Worm (Caenorhabditis elegans) whole organism, L4 larva: ENCODE measurements around the gene str-138.

Experiments
- D1046.2 ChIP-seq: fragments of 200-800 bp; sonication (Bioruptor generic); IDR thresholded peaks from 2 replicates; pipeline ENCODE4 v1.3.6; 2022; ENCODE audit warnings: missing genetic modification characterization, missing compliant biosample characterization
- F49E8.2 ChIP-seq: sonication (generic microtip); optimal IDR thresholded peaks from 2 replicates; lab custom pipeline; 2016; ENCODE audit warnings: missing compliant biosample characterization, mild to moderate bottlenecking, missing genetic modification characterization, borderline replicate concordance
- R02D3.7 ChIP-seq: fragments of 150-350 bp; sonication (generic microtip); optimal IDR thresholded peaks from 3 replicates; lab custom pipeline; 2014; ENCODE audit warnings: missing biosample characterization, missing genetic modification characterization
- T20F7.1 ChIP-seq: fragments of 200-800 bp; sonication (Bioruptor generic); optimal IDR thresholded peaks from 2 replicates; lab custom pipeline; 2018; ENCODE audit warnings: mild to moderate bottlenecking, missing genetic modification characterization, missing compliant biosample characterization
- T26A8.4 ChIP-seq: fragments of 200-800 bp; sonication (Bioruptor generic); IDR thresholded peaks from 2 replicates; pipeline ENCODE4 v1.3.6; 2022; ENCODE audit warnings: missing genetic modification characterization, missing compliant biosample characterization
- Y105C5A.15 ChIP-seq: fragments of 200-800 bp; sonication (Bioruptor generic); IDR thresholded peaks from 2 replicates; pipeline ENCODE4 v1.3.6; 2022; ENCODE audit warnings: missing genetic modification characterization, missing compliant biosample characterization
- Y5F2A.4 ChIP-seq: fragments of 200-800 bp; sonication (Bioruptor generic); optimal IDR thresholded peaks from 2 replicates; lab custom pipeline; 2018; ENCODE audit warnings: mild to moderate bottlenecking, missing genetic modification characterization, missing compliant biosample characterization
- ZK337.2 ChIP-seq: fragments of 200-800 bp; sonication (Bioruptor generic); IDR thresholded peaks from 2 replicates; pipeline ENCODE4 v1.3.6; 2022; ENCODE audit warnings: missing genetic modification reagents, missing genetic modification characterization, missing compliant biosample characterization
- aha-1 ChIP-seq: fragments of 150-350 bp; peaks from one replicate; lab custom pipeline; 2014; ENCODE audit warnings: missing biosample characterization, missing genetic modification characterization
- aly-2 ChIP-seq: sonication (generic microtip); optimal IDR thresholded peaks from 2 replicates; lab custom pipeline; 2018; ENCODE audit warnings: missing biosample characterization, missing genetic modification characterization
- ama-1 ChIP-seq: fragments of 150-350 bp; optimal IDR thresholded peaks from 2 replicates; lab custom pipeline; 2014; ENCODE audit warnings: inconsistent platforms, mixed read lengths
- ceh-62 ChIP-seq: sonication (generic microtip); optimal IDR thresholded peaks from 2 replicates; lab custom pipeline; 2017; ENCODE audit warnings: missing biosample characterization, missing genetic modification characterization
- ces-1 ChIP-seq: fragments of 150-350 bp; sonication (generic microtip); optimal IDR thresholded peaks from 4 replicates; lab custom pipeline; 2014; ENCODE audit warnings: missing biosample characterization, missing genetic modification reagents, missing genetic modification characterization
- daf-16 ChIP-seq, 3 experiments: sonication (generic microtip); optimal IDR thresholded peaks; 2 replicates each; lab custom pipeline; 2016 to 2017; ENCODE audit warnings: missing genetic modification characterization in 3 of 3, missing genetic modification reagents in 3 of 3, mild to moderate bottlenecking in 2 of 3, missing compliant biosample characterization in 2 of 3, missing biosample characterization in 1 of 3, moderate library complexity in 1 of 3
- dmd-6 ChIP-seq: fragments of 200-800 bp; sonication (Bioruptor generic); IDR thresholded peaks from 2 replicates; pipeline ENCODE4 v1.3.6; 2022; ENCODE audit warnings: missing genetic modification reagents, missing genetic modification characterization, missing compliant biosample characterization
- dpl-1 ChIP-seq: fragments of 150-350 bp; optimal IDR thresholded peaks from 2 replicates; lab custom pipeline; 2014; ENCODE audit warnings: missing biosample characterization, missing genetic modification reagents, missing genetic modification characterization
- duxl-1 ChIP-seq: sonication (generic microtip); optimal IDR thresholded peaks from 2 replicates; lab custom pipeline; 2016; ENCODE audit warnings: mild to moderate bottlenecking, missing genetic modification characterization, moderate library complexity, missing compliant biosample characterization; ENCODE audit not compliant: poor library complexity
- fkh-10 ChIP-seq: fragments of 150-350 bp; optimal IDR thresholded peaks from 2 replicates; lab custom pipeline; 2014; ENCODE audit warnings: missing biosample characterization, missing genetic modification reagents, missing genetic modification characterization
- hif-1 ChIP-seq, 2 experiments: sonication (generic microtip); optimal IDR thresholded peaks; 2 replicates each; lab custom pipeline; 2016 to 2017; ENCODE audit warnings: missing compliant biosample characterization in 2 of 2, missing genetic modification characterization in 2 of 2, missing genetic modification reagents in 2 of 2, missing genotype in 2 of 2, mild to moderate bottlenecking in 1 of 2
- hlh-30 ChIP-seq: sonication (generic microtip); optimal IDR thresholded peaks from 2 replicates; lab custom pipeline; 2017; ENCODE audit warnings: antibody characterized with exemption, mild to moderate bottlenecking, missing genetic modification characterization, missing compliant biosample characterization; ENCODE audit not compliant: insufficient read depth
- lin-1 ChIP-seq: fragments of 200-800 bp; sonication (Bioruptor generic); IDR thresholded peaks from 2 replicates; pipeline ENCODE4 v1.3.6; 2022; ENCODE audit warnings: missing genetic modification reagents, missing genetic modification characterization, missing compliant biosample characterization
- lin-29 ChIP-seq: fragments of 200-800 bp; sonication (Bioruptor generic); IDR thresholded peaks from 2 replicates; pipeline ENCODE4 v1.3.6; 2022; ENCODE audit warnings: missing genetic modification reagents, missing genetic modification characterization, missing compliant biosample characterization
- lin-38 ChIP-seq: fragments of 200-800 bp; sonication (Bioruptor generic); IDR thresholded peaks from 2 replicates; pipeline ENCODE4 v1.3.6; 2022; ENCODE audit warnings: missing genetic modification reagents, missing genetic modification characterization, missing compliant biosample characterization
- lir-3 ChIP-seq: sonication (generic microtip); optimal IDR thresholded peaks from 2 replicates; lab custom pipeline; 2016; ENCODE audit warnings: mild to moderate bottlenecking, missing genetic modification characterization, missing compliant biosample characterization
- lsy-2 ChIP-seq, 2 experiments: fragments of 150-350 bp in 1 of 2; sonication (generic microtip) in 1 of 2; optimal IDR thresholded peaks; 2 replicates each; lab custom pipeline; 2014 to 2017; ENCODE audit warnings: missing biosample characterization in 2 of 2, missing genetic modification characterization in 2 of 2
- mdt-29 ChIP-seq: fragments of 200-800 bp; sonication (Bioruptor generic); IDR thresholded peaks from 2 replicates; pipeline ENCODE4 v1.3.6; 2022; ENCODE audit warnings: missing genetic modification reagents, missing genetic modification characterization, missing compliant biosample characterization
- mep-1 ChIP-seq: fragments of 150-350 bp; sonication (generic microtip); optimal IDR thresholded peaks from 3 replicates; lab custom pipeline; 2014; ENCODE audit warnings: missing biosample characterization, missing genetic modification characterization
- mes-2 ChIP-seq: sonication (generic microtip); optimal IDR thresholded peaks from 2 replicates; lab custom pipeline; 2016; ENCODE audit warnings: missing genotype, mild to moderate bottlenecking, missing genetic modification characterization, missing compliant biosample characterization; ENCODE audit not compliant: poor library complexity, severe bottlenecking
- nhr-102 ChIP-seq: sonication (generic microtip); optimal IDR thresholded peaks from 2 replicates; lab custom pipeline; 2016; ENCODE audit warnings: mild to moderate bottlenecking, missing genetic modification characterization, moderate library complexity, missing compliant biosample characterization
- nhr-25 ChIP-seq: sonication (generic microtip); optimal IDR thresholded peaks from 2 replicates; lab custom pipeline; 2017; ENCODE audit warnings: missing genetic modification characterization, mild to moderate bottlenecking, missing compliant biosample characterization, antibody characterized with exemption, moderate library complexity, borderline replicate concordance; ENCODE audit not compliant: insufficient read depth
- nhr-28 ChIP-seq: fragments of 150-350 bp; optimal IDR thresholded peaks from 2 replicates; lab custom pipeline; 2014; ENCODE audit warnings: missing biosample characterization, missing genetic modification characterization
- nhr-6 ChIP-seq: fragments of 150-350 bp; optimal IDR thresholded peaks from 2 replicates; lab custom pipeline; 2014; ENCODE audit warnings: missing biosample characterization, missing genetic modification characterization
- nhr-77 ChIP-seq: fragments of 150-350 bp; optimal IDR thresholded peaks from 2 replicates; lab custom pipeline; 2014; ENCODE audit warnings: missing biosample characterization, missing genetic modification characterization
- skn-1 ChIP-seq: fragments of 150-350 bp; optimal IDR thresholded peaks from 2 replicates; lab custom pipeline; 2014; ENCODE audit warnings: missing biosample characterization, missing genetic modification characterization
- snpc-1.2 ChIP-seq: fragments of 200-800 bp; sonication (Bioruptor generic); IDR thresholded peaks from 2 replicates; pipeline ENCODE4 v1.3.6; 2022; ENCODE audit warnings: missing genetic modification reagents, missing genetic modification characterization, missing compliant biosample characterization
- spr-3 ChIP-seq: fragments of 200-800 bp; sonication (Bioruptor generic); optimal IDR thresholded peaks from 2 replicates; lab custom pipeline; 2018; ENCODE audit warnings: mild to moderate bottlenecking, missing genetic modification characterization, missing compliant biosample characterization
- unc-130 ChIP-seq: sonication (generic microtip); optimal IDR thresholded peaks from 2 replicates; lab custom pipeline; 2016; ENCODE audit warnings: missing genetic modification reagents, missing genetic modification characterization, missing compliant biosample characterization
- unc-39 ChIP-seq: sonication (generic microtip); optimal IDR thresholded peaks from 2 replicates; lab custom pipeline; 2017; ENCODE audit warnings: missing biosample characterization, missing genetic modification characterization
- zag-1 ChIP-seq: fragments of 150-350 bp; optimal IDR thresholded peaks from 2 replicates; lab custom pipeline; 2014; ENCODE audit warnings: missing biosample characterization, missing genetic modification characterization
- zfp-3 ChIP-seq: fragments of 200-800 bp; sonication (Bioruptor generic); conservative IDR thresholded peaks from 2 replicates; pipeline ENCODE4 v1.3.6; 2022; ENCODE audit warnings: missing genetic modification reagents, missing genetic modification characterization, missing compliant biosample characterization
- ztf-7 ChIP-seq: fragments of 150-350 bp; optimal IDR thresholded peaks from 2 replicates; lab custom pipeline; 2014; ENCODE audit warnings: missing biosample characterization, missing genetic modification characterization

Gene str-138

ce11 chrV:8031121-8031520 lies 27.3 kb upstream of the str-138 start, which contains the start of gene vars-1:
Gene vars-1, plus strand, starts transcription at chrV:8031411.
- TF ChIP-seq nhr-6 (tag; lab: Kevin White, UChicago), result peak; percentile 4
- peak; percentile 33 for TF ChIP-seq ama-1 (lab: Kevin White, UChicago)
- TF ChIP-seq spr-3, result no peak
- peak; percentile 93 for TF ChIP-seq lin-38 (GFP tag; lab: Robert Waterston, UW)
- no peak for TF ChIP-seq ztf-7 (tag; lab: Kevin White, UChicago)
- TF ChIP-seq duxl-1 (tag; lab: Kevin White, UChicago), result peak; percentile 19
- peak; percentile 38 for TF ChIP-seq nhr-28 (tag; lab: Kevin White, UChicago)
- peak; percentile 93 for TF ChIP-seq dpl-1
- peak in 1 of 2 experiments; percentile 71 for TF ChIP-seq lsy-2 (tag; optimal IDR thresholded peaks at IDR 0.05; lab: Kevin White, UChicago)
- TF ChIP-seq aha-1, result peak; percentile 11
- no peak for TF ChIP-seq unc-39 (tag; lab: Kevin White, UChicago)
- TF ChIP-seq mdt-29 (GFP tag; lab: Robert Waterston, UW), result no peak
- TF ChIP-seq snpc-1.2, result 0 out of 2 replicates have a peak, but pooled peaks have one; percentile 31
- TF ChIP-seq dmd-6 (GFP tag; lab: Robert Waterston, UW), result 0 out of 2 replicates have a peak, but pooled peaks have one; percentile 13
- no peak for TF ChIP-seq daf-16 (GFP tag; optimal IDR thresholded peaks at IDR 0.05; lab: Kevin White, UChicago)
- peak; percentile 37 for TF ChIP-seq daf-16 (tag; optimal IDR thresholded peaks at IDR 0.05; lab: Kevin White, UChicago)
- peak; percentile 7 for TF ChIP-seq fkh-10 (GFP tag; lab: Kevin White, UChicago)
- no peak for TF ChIP-seq zfp-3
- TF ChIP-seq hlh-30 (tag; lab: Kevin White, UChicago), result peak; percentile 49
- peak; percentile 7 for TF ChIP-seq F49E8.2
- TF ChIP-seq mep-1, result peak; percentile 17
- peak; percentile 46 for TF ChIP-seq T20F7.1
- peak; percentile 58 for TF ChIP-seq mes-2 (tag; lab: Kevin White, UChicago)
- no peak for TF ChIP-seq lir-3 (tag; lab: Kevin White, UChicago)

- TF ChIP-seq unc-130 (GFP tag; lab: Kevin White, UChicago) (no peak), lin-1 (GFP tag; lab: Robert Waterston, UW) (no peak), D1046.2 (GFP tag; lab: Robert Waterston, UW) (no peak), nhr-25 (tag; lab: Kevin White, UChicago) (no peak), lin-29 (GFP tag; lab: Robert Waterston, UW) (no peak), Y5F2A.4 (GFP tag; lab: Kevin White, UChicago) (no peak), ZK337.2 (GFP tag; lab: Robert Waterston, UW) (no peak)
Measured at ce11 chrV:8034811-8035210, 23.6 kb upstream of the str-138 start, which contains the start of gene algn-12. Gene algn-12, plus strand, starts transcription at chrV:8035111.

- no peak for TF ChIP-seq Y105C5A.15 (GFP tag; lab: Robert Waterston, UW)
- no peak for TF ChIP-seq R02D3.7 (tag; lab: Kevin White, UChicago)
- no peak for TF ChIP-seq T26A8.4
- no peak for TF ChIP-seq aly-2 (tag; lab: Kevin White, UChicago)
- no peak for TF ChIP-seq ceh-62 (tag; lab: Kevin White, UChicago)
- no peak for TF ChIP-seq dmd-6 (GFP tag; lab: Robert Waterston, UW)
- no peak for TF ChIP-seq mep-1
- no peak for TF ChIP-seq nhr-102 (tag; lab: Kevin White, UChicago)
- TF ChIP-seq zag-1, result no peak
- no peak for TF ChIP-seq lin-29 (GFP tag; lab: Robert Waterston, UW)
- TF ChIP-seq ama-1 (lab: Kevin White, UChicago), result no peak
- no peak for TF ChIP-seq zfp-3
- TF ChIP-seq skn-1 (tag; lab: Kevin White, UChicago), result no peak
- TF ChIP-seq hif-1 (tag; optimal IDR thresholded peaks at IDR 0.05; lab: Kevin White, UChicago), result no peak
- TF ChIP-seq nhr-77 (tag; lab: Kevin White, UChicago), result no peak
- no peak for TF ChIP-seq ces-1 (GFP tag; lab: Kevin White, UChicago)
Measured at ce11 chrV:8035947-8036346, 22.5 kb upstream of the str-138 start, which contains the start of gene ZC513.14. Gene ZC513.14, minus strand, starts transcription at chrV:8036047.
